Fruit fly (Drosophila melanogaster): Measurements from ENCODE around the gene CG32091.

Gene CG32091

dm6 chr3L:11587720-11588580 is 43.2 kb upstream of the CG32091 start, which contains the start of gene rt (continued):
- TF ChIP-seq CG17568 (GFP tag; optimal IDR thresholded peaks at IDR 0.05) = no peak
- no peak for TF ChIP-seq CG31388 (GFP tag; optimal IDR thresholded peaks at IDR 0.05)
- TF ChIP-seq dmrt11E (tag; optimal IDR thresholded peaks at IDR 0.05) = peak; percentile 83
- TF ChIP-seq slbo (GFP tag; IDR thresholded peaks at IDR 0.05) = no peak
- TF ChIP-seq her (GFP tag; optimal IDR thresholded peaks at IDR 0.05) = no peak
- TF ChIP-seq nerfin-1 (tag; optimal IDR thresholded peaks at IDR 0.05) = peak; percentile 70
- 0 out of 3 replicates have a peak, but pooled peaks have one; percentile 30 for TF ChIP-seq CG14860 (GFP tag; IDR thresholded peaks at IDR 0.05; ENCODE audit: partially characterized antibody)
- TF ChIP-seq Spps (tag; optimal IDR thresholded peaks at IDR 0.05) = peak; percentile 44
- no peak for TF ChIP-seq pzg (GFP tag; optimal IDR thresholded peaks at IDR 0.05)
- TF ChIP-seq zen2 (GFP tag; IDR thresholded peaks at IDR 0.05; ENCODE audit: partially characterized antibody) = no peak
- peak; percentile 47 for TF ChIP-seq ind (GFP tag; optimal IDR thresholded peaks at IDR 0.05)
- no peak for TF ChIP-seq Poxn (GFP tag; IDR thresholded peaks at IDR 0.05)
- TF ChIP-seq fu2 (GFP tag; optimal IDR thresholded peaks at IDR 0.05) = no peak
- no peak for TF ChIP-seq Stat92E (GFP tag; optimal IDR thresholded peaks at IDR 0.05)
- no peak for TF ChIP-seq Jarid2 (GFP tag; optimal IDR thresholded peaks at IDR 0.05)
- no peak for TF ChIP-seq inv (GFP tag; IDR thresholded peaks at IDR 0.05; ENCODE audit: partially characterized antibody)
- TF ChIP-seq trh (GFP tag; optimal IDR thresholded peaks at IDR 0.05) = no peak
- TF ChIP-seq CG1603 (tag; optimal IDR thresholded peaks at IDR 0.05) = peak; percentile 58
- TF ChIP-seq CG17829 (tag; optimal IDR thresholded peaks at IDR 0.05) = peak; percentile 73
- TF ChIP-seq zen (tag; optimal IDR thresholded peaks at IDR 0.05) = peak; percentile 6
- no peak for TF ChIP-seq caup (GFP tag; optimal IDR thresholded peaks at IDR 0.05; ENCODE audit: severe bottlenecking)
- no peak for TF ChIP-seq Hr39 (optimal IDR thresholded peaks at IDR 0.05)
- no peak for TF ChIP-seq da (GFP tag; optimal IDR thresholded peaks at IDR 0.05)
- TF ChIP-seq sisA (GFP tag; IDR thresholded peaks at IDR 0.05) = peak; percentile 63
- TF ChIP-seq tap (tag; optimal IDR thresholded peaks at IDR 0.05) = peak; percentile 27
- TF ChIP-seq CG7745 (tag; optimal IDR thresholded peaks at IDR 0.05) = no peak
- TF ChIP-seq stwl (tag; optimal IDR thresholded peaks at IDR 0.05) = peak; percentile 31
- TF ChIP-seq ems (GFP tag; optimal IDR thresholded peaks at IDR 0.05) = peak; percentile 27
- TF ChIP-seq Ets65A (GFP tag) = peak; percentile 23
- TF ChIP-seq bsh (GFP tag; optimal IDR thresholded peaks at IDR 0.05) = peak; percentile 52 to 77
- TF ChIP-seq CG6254 (GFP tag; optimal IDR thresholded peaks at IDR 0.05) = peak; percentile 22
- peak; percentile 64 for TF ChIP-seq CG9727 (GFP tag; optimal IDR thresholded peaks at IDR 0.05)
- TF ChIP-seq Eip74EF (GFP tag; optimal IDR thresholded peaks at IDR 0.05) = peak in 1 of 2 experiments; percentile 11
- TF ChIP-seq Rfx (GFP tag; IDR thresholded peaks at IDR 0.05) = peak; percentile 44; the same call in 1 of the 2 replicates
- no peak for TF ChIP-seq Neu2 (GFP tag; optimal IDR thresholded peaks at IDR 0.05; ENCODE audit: borderline replicate concordance)
- TF ChIP-seq MBD-R2 (GFP tag; IDR thresholded peaks at IDR 0.05) = no peak
- peak; percentile 68 for TF ChIP-seq CG3407 (GFP tag; optimal IDR thresholded peaks at IDR 0.05)
- TF ChIP-seq ssp (GFP tag; IDR thresholded peaks at IDR 0.05) = no peak
- TF ChIP-seq Hand (GFP tag; optimal IDR thresholded peaks at IDR 0.05) = no peak
- no peak for TF ChIP-seq pb (GFP tag; optimal IDR thresholded peaks at IDR 0.05)
- TF ChIP-seq CG2116 (GFP tag; optimal IDR thresholded peaks at IDR 0.05) = peak; percentile 0
- no peak for TF ChIP-seq NC2α (GFP tag; optimal IDR thresholded peaks at IDR 0.05)
- 0 out of 2 replicates have a peak, but pooled peaks have one; percentile 33 for TF ChIP-seq CG10959 (GFP tag; IDR thresholded peaks at IDR 0.05)
- TF ChIP-seq E2f1 (GFP tag; IDR thresholded peaks at IDR 0.05) = 0 out of 2 replicates have a peak, but pooled peaks have one; percentile 51
- TF ChIP-seq dimm (GFP tag; IDR thresholded peaks at IDR 0.05) = no peak
- TF ChIP-seq gsb-n (tag; optimal IDR thresholded peaks at IDR 0.05) = peak; percentile 60
- TF ChIP-seq z (GFP tag; IDR thresholded peaks at IDR 0.05) = no peak
- no peak for TF ChIP-seq eve (GFP tag; optimal IDR thresholded peaks at IDR 0.05)
